Fruit fly (Drosophila melanogaster) whole organism, wandering third instar larva: ENCODE measurements around the gene CG11504.

Experiments
- Abd-B ChIP-seq: fragments of >200 bp; optimal IDR thresholded peaks from 2 replicates; lab custom pipeline; 2017; ENCODE audit warnings: missing biosample characterization, missing genetic modification characterization
- CG32264 ChIP-seq: fragments of 200-800 bp; sonication (Bioruptor generic); optimal IDR thresholded peaks from 2 replicates; lab custom pipeline; 2016; ENCODE audit warnings: missing biosample characterization, missing genetic modification characterization
- CG9705 ChIP-seq: fragments of 200-800 bp; sonication (Bioruptor generic); optimal IDR thresholded peaks from 2 replicates; lab custom pipeline; 2018; ENCODE audit warnings: missing biosample characterization, mild to moderate bottlenecking, missing genetic modification characterization
- Dfd ChIP-seq: fragments of >200 bp; optimal IDR thresholded peaks from 2 replicates; lab custom pipeline; 2017; ENCODE audit warnings: missing biosample characterization, missing genetic modification characterization
- Dif ChIP-seq: fragments of 200-275, 200-300 bp; sonication (Bioruptor generic); optimal IDR thresholded peaks from 2 replicates; lab custom pipeline; 2018; ENCODE audit warnings: missing biosample characterization, missing genetic modification characterization; ENCODE audit not compliant: partially characterized antibody
- GATAd ChIP-seq: sonication (Bioruptor generic); optimal IDR thresholded peaks from 2 replicates; lab custom pipeline; 2016; ENCODE audit warnings: missing biosample characterization, missing genetic modification characterization
- HLH106 ChIP-seq: fragments of 200-800 bp; optimal IDR thresholded peaks from 3 replicates; lab custom pipeline; 2019; ENCODE audit warnings: missing biosample characterization, mild to moderate bottlenecking, missing genetic modification characterization, moderate library complexity
- Hnf4 ChIP-seq: fragments of 200-800 bp; sonication (Bioruptor generic); optimal IDR thresholded peaks from 2 replicates; lab custom pipeline; 2016; ENCODE audit warnings: missing biosample characterization, mild to moderate bottlenecking, missing genetic modification characterization
- Hr78 ChIP-seq: fragments of >200 bp; optimal IDR thresholded peaks from 2 replicates; lab custom pipeline; 2017; ENCODE audit warnings: missing biosample characterization, missing genetic modification characterization
- Jra ChIP-seq: sonication (Bioruptor generic); optimal IDR thresholded peaks from 2 replicates; lab custom pipeline; 2016; ENCODE audit warnings: missing biosample characterization, missing genetic modification characterization
- Mio ChIP-seq: sonication (Bioruptor generic); optimal IDR thresholded peaks from 2 replicates; lab custom pipeline; 2016; ENCODE audit warnings: missing biosample characterization, missing genetic modification characterization
- Myc ChIP-seq: fragments of >200 bp; optimal IDR thresholded peaks from 2 replicates; lab custom pipeline; 2017
- N ChIP-seq: fragments of >200 bp; optimal IDR thresholded peaks from 2 replicates; lab custom pipeline; 2018; ENCODE audit warnings: missing biosample characterization, missing external identifiers, missing genetic modification characterization
- OdsH ChIP-seq: fragments of 200-800 bp; sonication (Bioruptor generic); optimal IDR thresholded peaks from 2 replicates; lab custom pipeline; 2016; ENCODE audit warnings: missing biosample characterization, mild to moderate bottlenecking, missing genetic modification characterization
- Rel ChIP-seq, 2 experiments: fragments of 200-800 bp; sonication (Bioruptor generic) in 1 of 2; optimal IDR thresholded peaks; 2 replicates in 1 of 2; 3 replicates in 1 of 2; lab custom pipeline; 2016 to 2019; ENCODE audit warnings: mild to moderate bottlenecking in 2 of 2, missing biosample characterization in 2 of 2, missing genetic modification characterization in 2 of 2, moderate library complexity in 1 of 2
- Sp1 ChIP-seq: fragments of 200-800 bp; sonication (Bioruptor generic); optimal IDR thresholded peaks from 3 replicates; lab custom pipeline; 2019; ENCODE audit warnings: missing biosample characterization, mild to moderate bottlenecking, missing genetic modification characterization, moderate library complexity
- Vsx2 ChIP-seq: fragments of 200-300, 225-300 bp; sonication (Bioruptor generic); optimal IDR thresholded peaks from 2 replicates; lab custom pipeline; 2018; ENCODE audit warnings: missing biosample characterization, missing genetic modification characterization; ENCODE audit not compliant: partially characterized antibody
- br ChIP-seq: fragments of 200-800 bp; sonication (Bioruptor generic); optimal IDR thresholded peaks from 2 replicates; lab custom pipeline; 2016; ENCODE audit warnings: missing biosample characterization, missing genetic modification characterization
- brk ChIP-seq: fragments of 200-800 bp; sonication (Bioruptor generic); optimal IDR thresholded peaks from 2 replicates; lab custom pipeline; 2016; ENCODE audit warnings: missing biosample characterization, mild to moderate bottlenecking, missing genetic modification characterization
- dl ChIP-seq, 2 experiments: fragments of 175-275, 200-275 bp in 1 of 2; fragments of 200-275 bp in 1 of 2; sonication (Bioruptor generic); optimal IDR thresholded peaks; lab custom pipeline; 2018; ENCODE audit warnings: mild to moderate bottlenecking in 2 of 2, missing biosample characterization in 2 of 2, missing genetic modification characterization in 2 of 2, moderate library complexity in 2 of 2; ENCODE audit not compliant: partially characterized antibody in 2 of 2, insufficient read depth in 1 of 2
- dmrt93B ChIP-seq: fragments of 200-800 bp; sonication (Bioruptor generic); optimal IDR thresholded peaks from 2 replicates; lab custom pipeline; 2018; ENCODE audit warnings: missing biosample characterization, mild to moderate bottlenecking, missing genetic modification characterization
- ey ChIP-seq: fragments of 200-800 bp; sonication (Bioruptor generic); optimal IDR thresholded peaks from 2 replicates; lab custom pipeline; 2016; ENCODE audit warnings: missing biosample characterization, missing genetic modification characterization
- foxo ChIP-seq, 2 experiments: fragments of 200-800 bp; sonication (Bioruptor generic); optimal IDR thresholded peaks; 2 replicates in 1 of 2; 3 replicates in 1 of 2; lab custom pipeline; 2016 to 2017; ENCODE audit warnings: missing biosample characterization in 2 of 2, missing genetic modification characterization in 2 of 2
- fru ChIP-seq: fragments of 200-800 bp; sonication (Bioruptor generic); optimal IDR thresholded peaks from 3 replicates; lab custom pipeline; 2016; ENCODE audit warnings: missing biosample characterization, mild to moderate bottlenecking, missing genetic modification characterization
- h ChIP-seq: fragments of 200-800 bp; sonication (Bioruptor generic); optimal IDR thresholded peaks from 3 replicates; lab custom pipeline; 2016; ENCODE audit warnings: missing biosample characterization, mild to moderate bottlenecking, missing genetic modification characterization
- jim ChIP-seq: fragments of 175-275, 200-325 bp; sonication (Bioruptor generic); optimal IDR thresholded peaks from 2 replicates; lab custom pipeline; 2016; ENCODE audit warnings: missing biosample characterization, mild to moderate bottlenecking, missing genetic modification characterization
- lola ChIP-seq: fragments of >200 bp; optimal IDR thresholded peaks from 2 replicates; lab custom pipeline; 2017; ENCODE audit warnings: missing biosample characterization, missing genetic modification characterization
- pan ChIP-seq: fragments of >200 bp; optimal IDR thresholded peaks from 2 replicates; lab custom pipeline; 2017
- psq ChIP-seq: fragments of 200-800 bp; sonication (Bioruptor generic); optimal IDR thresholded peaks from 3 replicates; lab custom pipeline; 2017; ENCODE audit warnings: missing biosample characterization, mild to moderate bottlenecking, missing genetic modification characterization, moderate library complexity
- rgr ChIP-seq: fragments of 200-800 bp; sonication (Bioruptor generic); optimal IDR thresholded peaks from 3 replicates; lab custom pipeline; 2016; ENCODE audit warnings: missing biosample characterization, mild to moderate bottlenecking, missing genetic modification characterization
- sage ChIP-seq: fragments of 200-800 bp; sonication (Bioruptor generic); optimal IDR thresholded peaks from 2 replicates; lab custom pipeline; 2016; ENCODE audit warnings: missing biosample characterization, mild to moderate bottlenecking, missing genetic modification characterization
- sv ChIP-seq: fragments of 200-800 bp; sonication (Bioruptor generic); optimal IDR thresholded peaks from 3 replicates; lab custom pipeline; 2016; ENCODE audit warnings: missing biosample characterization, missing genetic modification characterization
- usp ChIP-seq: fragments of >200 bp; optimal IDR thresholded peaks from 2 replicates; lab custom pipeline; 2017; ENCODE audit warnings: missing biosample characterization, missing genetic modification characterization
- woc ChIP-seq: sonication (Bioruptor generic); optimal IDR thresholded peaks from 2 replicates; lab custom pipeline; 2016; ENCODE audit warnings: missing biosample characterization, mild to moderate bottlenecking, missing genetic modification characterization

The CG11504 gene

DNA sequence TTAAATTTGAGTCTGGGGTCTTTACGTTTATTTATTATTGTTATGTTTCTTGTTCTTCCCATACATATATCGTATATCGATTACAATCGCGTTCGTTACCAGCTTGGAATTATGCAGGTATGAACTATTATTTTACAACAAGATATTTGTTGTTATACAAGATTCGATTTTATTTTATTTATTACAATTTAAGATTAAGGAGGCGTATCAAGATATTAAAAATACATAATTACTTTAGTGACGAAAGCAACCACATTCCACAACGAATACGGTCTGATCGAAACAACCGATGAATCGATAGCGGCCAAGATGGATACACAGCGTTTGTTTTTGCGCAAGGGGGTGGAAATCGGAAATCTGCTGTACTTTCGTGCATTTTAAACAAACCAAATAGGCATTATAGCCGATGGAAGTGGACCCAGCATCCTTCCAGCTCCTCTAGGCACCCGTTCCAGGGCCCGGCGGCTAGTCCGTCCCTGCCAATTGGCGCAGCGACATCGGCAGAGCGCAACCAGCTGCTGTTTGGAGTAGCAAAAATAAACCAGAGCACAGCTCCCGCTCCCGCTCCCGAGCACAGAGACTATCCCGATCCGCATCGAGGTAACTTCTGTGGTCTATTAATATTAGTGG lies at the start of gene CG11504, which contains the start of gene CG15525:
Gene CG11504, plus strand, starts transcription at position 294 of the 630 bp plus-strand sequence.
Gene CG15525, minus strand, starts transcription at position 70 of the 630 bp plus-strand sequence.
- no peak for TF ChIP-seq dmrt93B (GFP tag; lab: Kevin White, UChicago)
- TF ChIP-seq CG32264 (GFP tag; lab: Kevin White, UChicago), result no peak
- TF ChIP-seq jim, result no peak
- TF ChIP-seq pan (lab: Kevin White, UChicago), result no peak
- no peak for TF ChIP-seq br
- TF ChIP-seq Rel (GFP tag; optimal IDR thresholded peaks at IDR 0.05; lab: Kevin White, UChicago), result no peak
- peak; percentile 67 for TF ChIP-seq Rel (tag; optimal IDR thresholded peaks at IDR 0.05; lab: Kevin White, UChicago)
- no peak for TF ChIP-seq Abd-B (GFP tag; lab: Kevin White, UChicago)
- no peak for TF ChIP-seq sage (GFP tag; lab: Kevin White, UChicago)
- TF ChIP-seq Dfd (GFP tag; lab: Kevin White, UChicago), result no peak
- no peak for TF ChIP-seq N (GFP tag; lab: Kevin White, UChicago)
- peak; percentile 28 for TF ChIP-seq Myc (lab: Kevin White, UChicago)
- TF ChIP-seq Mio (GFP tag; lab: Kevin White, UChicago), result no peak
- no peak for TF ChIP-seq GATAd (GFP tag; lab: Kevin White, UChicago)
- TF ChIP-seq sv (GFP tag; lab: Kevin White, UChicago), result no peak
- no peak for TF ChIP-seq psq (GFP tag; lab: Kevin White, UChicago)
- TF ChIP-seq Jra (GFP tag; lab: Kevin White, UChicago), result no peak
- TF ChIP-seq foxo (GFP tag; optimal IDR thresholded peaks at IDR 0.05; lab: Kevin White, UChicago), result no peak
- TF ChIP-seq brk (GFP tag; lab: Kevin White, UChicago), result no peak
- TF ChIP-seq dl (GFP tag; optimal IDR thresholded peaks at IDR 0.05; lab: Kevin White, UChicago; ENCODE audit: insufficient read depth in 1 of 2, partially characterized antibody in 2 of 2), result no peak
- TF ChIP-seq Vsx2 (GFP tag; lab: Kevin White, UChicago), result no peak
- TF ChIP-seq Hr78 (GFP tag; lab: Kevin White, UChicago), result no peak
- TF ChIP-seq Sp1 (GFP tag; lab: Kevin White, UChicago), result no peak
- TF ChIP-seq Hnf4 (GFP tag; lab: Kevin White, UChicago), result no peak
- no peak for TF ChIP-seq woc
- no peak for TF ChIP-seq rgr (GFP tag; lab: Kevin White, UChicago)
- TF ChIP-seq ey (GFP tag; lab: Kevin White, UChicago), result peak; percentile 51
- TF ChIP-seq OdsH, result peak; percentile 54
- TF ChIP-seq h (GFP tag; lab: Kevin White, UChicago), result no peak
- TF ChIP-seq HLH106, result peak; percentile 7

DNA sequence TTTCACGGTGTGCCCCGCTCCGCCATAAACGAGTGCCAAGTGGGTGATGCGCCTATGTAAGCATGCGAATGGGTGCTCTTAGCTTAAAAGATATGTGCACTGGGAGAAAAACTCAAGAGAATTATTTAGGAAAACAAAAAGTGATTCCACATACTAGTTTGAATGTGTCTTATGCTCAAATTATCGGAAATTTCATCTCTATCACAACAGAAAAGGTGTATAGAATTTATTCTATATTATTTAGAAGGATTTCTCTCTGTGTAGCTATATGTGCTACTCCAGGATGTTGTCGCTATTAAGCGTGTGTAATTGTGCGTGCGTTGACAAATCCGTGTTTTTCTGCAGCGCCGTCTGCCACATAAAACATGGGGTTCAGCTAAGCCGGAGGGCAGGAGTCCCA lies 38.4 kb upstream of the CG11504 start:
- no peak for TF ChIP-seq CG9705 (GFP tag; lab: Kevin White, UChicago)
- no peak for TF ChIP-seq dl (GFP tag; optimal IDR thresholded peaks at IDR 0.05; lab: Kevin White, UChicago; ENCODE audit: insufficient read depth in 1 of 2, partially characterized antibody in 2 of 2)
- no peak for TF ChIP-seq brk (GFP tag; lab: Kevin White, UChicago)
- no peak for TF ChIP-seq sv (GFP tag; lab: Kevin White, UChicago)
- TF ChIP-seq Vsx2 (GFP tag; lab: Kevin White, UChicago), result no peak
- TF ChIP-seq h (GFP tag; lab: Kevin White, UChicago), result no peak
- no peak for TF ChIP-seq jim

DNA sequence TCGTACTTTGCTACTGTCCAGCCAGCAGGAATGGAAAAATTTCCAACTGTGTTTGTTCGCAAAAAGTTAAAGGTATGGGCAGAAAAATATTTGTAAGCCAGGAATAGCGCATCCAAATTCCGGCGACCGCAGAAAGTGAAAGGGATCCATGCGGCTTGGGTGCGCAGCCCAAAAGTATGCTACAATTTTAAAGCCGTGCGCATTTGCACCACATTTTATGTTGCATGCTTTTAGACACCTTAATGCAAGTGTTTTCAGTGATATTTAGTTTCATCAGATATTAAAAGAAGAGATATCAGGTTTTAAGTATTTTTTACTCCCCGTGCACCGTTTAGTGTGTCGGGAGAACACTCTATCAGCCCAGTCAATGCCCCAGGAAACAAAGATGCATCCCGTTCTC lies 34.6 kb upstream of the CG11504 start:
- TF ChIP-seq Jra (GFP tag; lab: Kevin White, UChicago) (no peak), Dif (no peak), N (GFP tag; lab: Kevin White, UChicago) (no peak), CG9705 (GFP tag; lab: Kevin White, UChicago) (no peak), h (GFP tag; lab: Kevin White, UChicago) (no peak), usp (GFP tag; lab: Kevin White, UChicago) (no peak), woc (no peak), lola (GFP tag; lab: Kevin White, UChicago) (no peak), Abd-B (GFP tag; lab: Kevin White, UChicago) (no peak), ey (GFP tag; lab: Kevin White, UChicago) (no peak), pan (lab: Kevin White, UChicago) (no peak), Vsx2 (GFP tag; lab: Kevin White, UChicago) (no peak), fru (GFP tag; lab: Kevin White, UChicago) (no peak), dmrt93B (GFP tag; lab: Kevin White, UChicago) (no peak), GATAd (GFP tag; lab: Kevin White, UChicago) (no peak), Hr78 (GFP tag; lab: Kevin White, UChicago) (no peak), br (no peak)
